Worm (Caenorhabditis elegans) whole organism, L1 larva: Measurements from ENCODE around the gene tag-280.

Experiments used
- aly-2 ChIP-seq: fragments of 150-350 bp; optimal IDR thresholded peaks from 2 replicates; lab custom pipeline; 2014; ENCODE audit warnings: missing biosample characterization, missing genetic modification characterization
- ama-1 ChIP-seq: fragments of 150-350 bp; optimal IDR thresholded peaks from 2 replicates; lab custom pipeline; 2014
- ceh-88 ChIP-seq: fragments of 200-800 bp; sonication (Bioruptor generic); IDR thresholded peaks from 2 replicates; pipeline ENCODE4 v1.3.6; 2022; ENCODE audit warnings: missing genetic modification characterization, missing compliant biosample characterization
- egl-27 ChIP-seq, 2 experiments: fragments of 150-350 bp in 1 of 2; sonication (generic microtip); optimal IDR thresholded peaks; 3 replicates each; lab custom pipeline; 2017 to 2018; ENCODE audit warnings: missing biosample characterization in 2 of 2, missing genetic modification characterization in 2 of 2, missing genetic modification reagents in 2 of 2
- lin-39 ChIP-seq: fragments of 150-350 bp; optimal IDR thresholded peaks from 2 replicates; lab custom pipeline; 2014; ENCODE audit warnings: missing biosample characterization, missing genetic modification reagents, missing genetic modification characterization
- mep-1 ChIP-seq: fragments of 150-350 bp; optimal IDR thresholded peaks from 2 replicates; lab custom pipeline; 2014; ENCODE audit warnings: missing biosample characterization, missing genetic modification characterization
- nhr-237 ChIP-seq: fragments of 150-350 bp; optimal IDR thresholded peaks from 2 replicates; lab custom pipeline; 2014; ENCODE audit warnings: missing biosample characterization, missing genetic modification characterization
- rnt-1 ChIP-seq: sonication (generic microtip); optimal IDR thresholded peaks from 2 replicates; lab custom pipeline; 2016; ENCODE audit warnings: mild to moderate bottlenecking, missing genetic modification characterization, moderate library complexity, missing compliant biosample characterization
- sptf-1 ChIP-seq: fragments of 150-350 bp; optimal IDR thresholded peaks from 2 replicates; lab custom pipeline; 2014; ENCODE audit warnings: missing biosample characterization, missing genetic modification characterization
- tbx-2 ChIP-seq: sonication (generic microtip); optimal IDR thresholded peaks from 2 replicates; lab custom pipeline; 2016; ENCODE audit warnings: missing genetic modification characterization, missing compliant biosample characterization
- zag-1 ChIP-seq: fragments of 150-350 bp; optimal IDR thresholded peaks from 2 replicates; lab custom pipeline; 2014; ENCODE audit warnings: missing biosample characterization, missing genetic modification characterization

DNA sequence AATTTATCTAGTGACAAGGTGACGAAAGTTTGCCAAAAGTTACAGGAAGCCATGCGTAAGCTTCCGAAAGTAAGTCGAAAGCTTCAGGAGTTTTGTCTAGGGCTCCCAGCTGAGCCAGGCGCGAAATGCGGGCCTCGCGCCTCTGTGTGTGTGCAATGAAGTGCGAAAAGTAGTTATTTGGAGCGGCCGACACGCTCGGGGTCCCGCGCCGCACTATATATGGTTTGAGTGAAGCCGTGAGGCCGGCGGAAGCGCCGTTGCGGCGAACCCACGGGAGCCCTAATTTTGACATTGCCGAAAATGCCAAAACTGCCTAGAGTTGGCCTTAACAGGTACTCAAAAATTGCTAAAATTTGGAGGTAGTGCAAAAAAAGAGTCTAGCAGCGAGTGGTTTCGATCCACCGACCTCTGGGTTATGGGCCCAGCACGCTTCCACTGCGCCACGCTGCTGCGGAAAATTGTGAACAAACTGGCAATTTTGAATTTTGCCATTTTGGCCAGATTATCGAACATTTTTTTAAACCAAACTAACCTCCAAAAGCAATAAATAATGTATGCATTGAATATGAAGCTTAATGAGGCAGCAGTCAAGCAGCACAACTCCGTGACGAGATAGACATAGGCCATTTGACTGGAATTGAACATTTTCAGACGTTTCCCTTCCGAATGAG lies 25.1 kb upstream of the tag-280 start:
- TF ChIP-seq mep-1 (tag; lab: Kevin White, UChicago) (no peak), rnt-1 (no peak), nhr-237 (tag; lab: Kevin White, UChicago) (no peak), aly-2 (tag; lab: Kevin White, UChicago) (no peak), egl-27 (tag; optimal IDR thresholded peaks at IDR 0.05; lab: Kevin White, UChicago) (no peak), zag-1 (tag; lab: Kevin White, UChicago) (no peak), sptf-1 (tag; lab: Kevin White, UChicago) (no peak), lin-39 (tag; lab: Kevin White, UChicago) (no peak), ama-1 (lab: Kevin White, UChicago) (no peak), ceh-88 (no peak), tbx-2 (no peak)
